Worm (Caenorhabditis elegans) whole organism, L2 larva: ENCODE data around the gene F56D5.5.

Experiments
- aly-2 ChIP-seq: fragments of 150-350 bp; optimal IDR thresholded peaks from 2 replicates; lab custom pipeline; 2014; ENCODE audit warnings: missing biosample characterization, missing genetic modification characterization
- lsy-2 ChIP-seq, 2 experiments: fragments of 150-350 bp in 1 of 2; sonication (generic microtip) in 1 of 2; optimal IDR thresholded peaks; 2 replicates each; lab custom pipeline; 2014 to 2017; ENCODE audit warnings: missing biosample characterization in 2 of 2, missing genetic modification characterization in 2 of 2
- peb-1 ChIP-seq: fragments of 150-350 bp; optimal IDR thresholded peaks from 2 replicates; lab custom pipeline; 2014; ENCODE audit warnings: missing biosample characterization, missing genetic modification characterization

F56D5.5 gene

DNA sequence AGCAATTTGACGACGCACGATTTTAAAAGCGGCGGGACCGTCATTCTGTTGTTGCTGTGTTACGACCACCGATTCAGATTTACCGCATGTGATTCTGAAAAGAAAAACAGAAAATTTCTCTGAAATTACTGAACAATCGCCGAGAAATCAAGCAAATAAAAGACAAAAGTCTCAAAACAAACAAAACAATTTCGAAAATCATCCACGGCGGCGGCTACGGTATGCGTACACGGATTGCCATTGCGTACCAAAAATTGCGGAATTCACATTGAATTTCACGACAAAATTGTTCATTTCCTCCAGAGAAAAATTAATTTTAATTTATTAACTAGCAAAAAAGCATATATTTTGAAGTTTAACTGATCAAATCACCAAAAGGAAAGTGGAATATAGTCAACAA is 41.5 kb downstream of the F56D5.5 start, which contains the start of gene pezo-1:
TSS of gene pezo-1 (minus strand) at position 101 of the 400 bp plus-strand sequence.
- TF ChIP-seq peb-1 (tag; lab: Kevin White, UChicago) = no peak
- TF ChIP-seq aly-2 (tag; lab: Kevin White, UChicago) = no peak
- peak in 1 of 2 experiments; percentile 34 for TF ChIP-seq lsy-2 (tag; optimal IDR thresholded peaks at IDR 0.05; lab: Kevin White, UChicago)
